Worm (Caenorhabditis elegans): ENCODE measurements around the gene H20J04.6.

The H20J04.6 gene

DNA sequence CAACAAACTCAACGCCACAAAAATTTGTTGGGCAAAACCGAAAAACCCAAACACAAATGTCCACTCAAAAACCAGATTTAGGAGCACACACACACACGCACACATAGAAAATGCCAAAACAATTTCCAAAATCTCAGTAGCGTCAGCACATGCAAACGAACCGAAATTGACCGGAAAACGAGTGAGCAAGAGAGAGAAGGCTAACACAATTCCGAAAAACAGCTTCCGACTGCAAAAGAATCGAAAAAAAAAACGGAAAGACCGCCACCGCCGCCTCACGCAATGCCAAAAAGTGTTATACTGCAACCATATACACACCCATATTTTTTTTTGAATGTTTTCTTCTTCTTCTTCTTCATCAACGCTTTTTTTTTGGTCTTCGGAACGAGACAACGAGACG, 31.3 kb upstream of the H20J04.6 start:
- peak; percentile 4 for TF ChIP-seq ces-1 (GFP tag; optimal IDR thresholded peaks at IDR 0.05)
- peak; percentile 10 for TF ChIP-seq fkh-10 (GFP tag; optimal IDR thresholded peaks at IDR 0.05)
- no peak for TF ChIP-seq nhr-11 (tag; optimal IDR thresholded peaks at IDR 0.05)
- TF ChIP-seq F49E8.2 (tag; optimal IDR thresholded peaks at IDR 0.05; ENCODE audit: borderline replicate concordance) = no peak

- TF ChIP-seq F10B5.3 (tag; optimal IDR thresholded peaks at IDR 0.05) = no peak
- peak in 1 of 2 experiments; percentile 55 for TF ChIP-seq unc-62 (GFP tag; optimal IDR thresholded peaks at IDR 0.05 in 1 of 2)
- no peak for TF ChIP-seq unc-62 (tag; optimal IDR thresholded peaks at IDR 0.05)
- peak; percentile 64 for TF ChIP-seq aha-1 (tag)
- TF ChIP-seq php-3 (GFP tag; IDR thresholded peaks at IDR 0.05) = no peak
- no peak for TF ChIP-seq fos-1 (tag; optimal IDR thresholded peaks at IDR 0.05)
- TF ChIP-seq lin-29 (GFP tag; IDR thresholded peaks at IDR 0.05) = no peak
Observed at ce11 chrII:4293027-4293522, 30.0 kb upstream of the H20J04.6 start.

DNA sequence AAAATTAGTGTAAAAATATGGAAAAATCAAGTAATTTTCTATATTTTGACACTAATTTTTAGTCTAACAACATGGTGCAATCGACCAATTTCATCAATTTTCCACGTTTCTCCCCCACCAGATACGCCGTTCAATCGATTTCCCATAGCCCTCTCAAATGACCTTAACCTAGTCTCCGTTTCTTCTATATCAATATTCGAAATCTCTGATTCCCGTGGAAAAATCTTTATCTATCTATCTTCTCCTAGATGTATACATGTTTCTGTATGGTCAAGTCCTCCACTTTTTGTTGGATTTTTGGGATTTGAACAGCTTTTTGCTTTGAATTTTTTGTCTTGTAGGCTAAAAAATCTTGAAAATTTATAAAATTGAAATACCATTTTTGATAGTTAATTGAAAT, 28.9 kb upstream of the H20J04.6 start:
- TF ChIP-seq hlh-11 (tag; optimal IDR thresholded peaks at IDR 0.05) (no peak), hif-1 (tag; optimal IDR thresholded peaks at IDR 0.05) (no peak), duxl-1 (tag; optimal IDR thresholded peaks at IDR 0.05; ENCODE audit: poor library complexity) (no peak), nhr-42 (GFP tag; IDR thresholded peaks at IDR 0.05) (no peak), daf-16 (GFP tag; optimal IDR thresholded peaks at IDR 0.05) (no peak), daf-16 (tag; optimal IDR thresholded peaks at IDR 0.05) (no peak), nhr-111 (GFP tag; optimal IDR thresholded peaks at IDR 0.05) (no peak), lin-15B (tag; optimal IDR thresholded peaks at IDR 0.05) (no peak), T26A8.4 (GFP tag; IDR thresholded peaks at IDR 0.05) (no peak), daf-8 (GFP tag; IDR thresholded peaks at IDR 0.05) (no peak), mep-1 (tag; optimal IDR thresholded peaks at IDR 0.05) (no peak), vab-7 (GFP tag; IDR thresholded peaks at IDR 0.05) (no peak), dmd-9 (GFP tag; IDR thresholded peaks at IDR 0.05) (no peak), cey-2 (tag; optimal IDR thresholded peaks at IDR 0.05; ENCODE audit: borderline replicate concordance, insufficient read depth) (no peak), ceh-44 (GFP tag; IDR thresholded peaks at IDR 0.05) (no peak), hmg-1.1 (GFP tag; IDR thresholded peaks at IDR 0.05) (no peak)

DNA sequence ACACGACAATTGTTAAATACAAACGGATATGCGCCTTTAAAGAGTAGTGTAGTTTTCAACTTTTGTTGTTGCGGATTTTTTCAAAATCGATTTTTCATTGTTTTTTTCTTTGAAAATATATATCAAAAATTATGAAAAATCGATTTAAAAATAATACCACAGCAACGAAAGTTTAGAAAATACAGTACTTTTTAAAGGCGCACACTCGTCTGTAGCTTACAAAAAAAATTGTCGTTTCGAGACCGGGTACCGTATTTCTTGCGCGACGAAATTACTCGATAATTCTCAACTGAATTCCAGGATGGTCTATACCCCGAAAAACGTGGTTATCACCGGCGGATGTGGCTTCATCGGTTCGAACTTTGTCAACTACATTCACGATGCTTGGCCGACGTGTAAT, 28.3 kb upstream of the H20J04.6 start, which contains the start of gene rml-4:
Gene rml-4 (plus strand): TSS at position 301 of the 400 bp plus-strand sequence.
- TF ChIP-seq ceh-44 (GFP tag; IDR thresholded peaks at IDR 0.05) = no peak
- no peak for TF ChIP-seq lim-7 (GFP tag; IDR thresholded peaks at IDR 0.05)
- TF ChIP-seq skn-1 (tag; optimal IDR thresholded peaks at IDR 0.05) = no peak
- no peak for TF ChIP-seq nhr-10 (tag; optimal IDR thresholded peaks at IDR 0.05)
- TF ChIP-seq duxl-1 (tag; optimal IDR thresholded peaks at IDR 0.05; ENCODE audit: poor library complexity) = no peak

DNA sequence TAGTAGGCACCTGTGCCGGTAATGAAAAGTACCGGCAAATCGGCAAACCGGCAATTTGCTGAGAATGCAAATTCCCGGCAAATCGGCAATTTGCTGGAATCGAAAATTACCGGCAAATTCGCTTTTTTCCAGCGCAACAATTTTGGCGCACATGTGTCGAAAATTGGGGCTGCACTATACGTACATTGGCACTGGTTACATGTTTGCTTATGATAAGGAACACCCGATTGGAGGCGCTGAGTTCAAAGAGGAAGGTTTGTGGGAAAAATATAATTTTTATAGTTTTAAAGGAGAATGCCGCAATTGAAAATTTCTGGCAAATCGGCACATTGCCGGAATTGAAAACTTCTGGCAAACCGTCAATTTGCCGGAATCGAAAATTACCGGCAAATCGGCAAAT, 25.8 kb upstream of the H20J04.6 start:
- peak; percentile 16 for TF ChIP-seq pqm-1 (tag; optimal IDR thresholded peaks at IDR 0.05)
- peak; percentile 57 for TF ChIP-seq aha-1 (tag)
- TF ChIP-seq dve-1 (tag; optimal IDR thresholded peaks at IDR 0.05; ENCODE audit: insufficient read depth) = no peak

DNA sequence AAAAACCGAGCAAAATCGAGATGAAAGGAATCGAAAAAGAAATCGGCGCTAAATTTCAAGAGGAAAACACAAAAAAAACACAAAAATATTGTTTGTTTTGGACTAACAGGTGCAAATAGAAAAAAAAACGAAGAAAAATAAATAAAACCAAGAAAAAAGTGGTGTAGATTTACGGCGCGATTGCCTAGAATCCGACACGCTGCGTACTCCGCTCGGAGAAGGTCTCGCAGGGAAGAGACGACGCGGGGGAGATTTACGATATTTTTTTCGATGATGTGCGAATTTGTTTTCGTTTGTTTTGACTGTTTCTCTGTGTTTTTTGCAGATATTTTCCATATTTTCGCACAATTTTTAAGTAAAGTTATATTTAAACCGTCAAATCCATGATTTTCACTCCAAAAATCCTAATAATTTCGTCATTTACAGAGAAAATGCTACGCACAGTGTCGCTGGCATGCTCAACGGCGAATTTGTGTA, 23.8 kb upstream of the H20J04.6 start, which contains the start of gene sco-1:
Gene sco-1 (plus strand): TSS at position 427 of the 477 bp plus-strand sequence.
- TF ChIP-seq unc-130 (GFP tag; optimal IDR thresholded peaks at IDR 0.05) (peak; percentile 92), hmg-1.1 (GFP tag; IDR thresholded peaks at IDR 0.05) (peak; percentile 84), daf-16 (GFP tag; optimal IDR thresholded peaks at IDR 0.05) (peak in 1 of 2 experiments; percentile 94), daf-16 (tag; optimal IDR thresholded peaks at IDR 0.05) (peak; percentile 82), T26A8.4 (GFP tag; IDR thresholded peaks at IDR 0.05) (peak; percentile 94), Y75B8A.6 (GFP tag; IDR thresholded peaks at IDR 0.05) (no peak), Y48G9A.11 (GFP tag; IDR thresholded peaks at IDR 0.05) (peak; percentile 89), pha-4 (GFP tag; IDR thresholded peaks at IDR 0.05) (peak; percentile 87), pha-4 (tag; optimal IDR thresholded peaks at IDR 0.05) (peak; percentile 82), nhr-111 (GFP tag; optimal IDR thresholded peaks at IDR 0.05) (no peak), F44E2.7 (GFP tag; IDR thresholded peaks at IDR 0.05) (no peak), php-3 (GFP tag; IDR thresholded peaks at IDR 0.05) (peak; percentile 88), hlh-30 (tag; optimal IDR thresholded peaks at IDR 0.05; ENCODE audit: insufficient read depth) (peak; percentile 91), mdl-1 (tag; optimal IDR thresholded peaks at IDR 0.05) (peak in 1 of 2 experiments; percentile 62), ceh-32 (tag; optimal IDR thresholded peaks at IDR 0.05; ENCODE audit: poor library complexity) (no peak), nhr-102 (tag; optimal IDR thresholded peaks at IDR 0.05) (peak; percentile 88)
